Worm (Caenorhabditis elegans) whole organism, young adult: ENCODE data around the gene Y57G11C.33.

ENCODE experiments used
- T26A5.8 ChIP-seq: sonication (generic microtip); optimal IDR thresholded peaks from 2 replicates; lab custom pipeline; 2016; ENCODE audit warnings: missing genetic modification characterization, missing compliant biosample characterization
- snpc-4 ChIP-seq, 5 experiments: fragments of 150-350 bp in 1 of 5; sonication (generic microtip) in 4 of 5; optimal IDR thresholded peaks; 2 replicates each; lab custom pipeline; 2014 to 2018; ENCODE audit warnings: missing genetic modification characterization in 5 of 5, missing biosample characterization in 3 of 5, antibody characterized with exemption in 2 of 5, mild to moderate bottlenecking in 2 of 5, missing compliant biosample characterization in 2 of 5, missing genotype in 2 of 5, moderate library complexity in 2 of 5, missing genetic modification reagents in 1 of 5
- tlf-1 ChIP-seq: fragments of 200-800 bp; sonication (Bioruptor generic); optimal IDR thresholded peaks from 2 replicates; lab custom pipeline; 2018; ENCODE audit warnings: mild to moderate bottlenecking, missing genetic modification characterization, missing compliant biosample characterization

DNA sequence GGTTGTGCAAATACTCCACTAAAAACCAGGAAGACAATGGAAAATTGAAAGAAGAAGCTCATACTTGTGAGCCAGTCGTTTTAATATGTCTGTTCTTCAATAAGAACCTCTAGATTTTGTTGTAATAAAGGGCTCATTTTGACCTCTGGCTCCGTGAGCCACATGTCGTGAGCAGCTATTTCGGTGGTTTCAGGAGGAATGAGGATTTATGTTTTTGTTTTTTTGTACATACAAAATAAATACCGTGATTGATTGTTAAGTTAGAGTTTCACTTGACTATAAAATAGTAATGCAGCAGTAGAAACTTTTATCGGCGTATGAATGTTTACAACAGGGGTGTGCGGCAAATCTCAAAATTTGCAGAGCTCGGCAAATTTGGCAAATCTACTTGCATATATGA is 47.3 kb downstream of the Y57G11C.33 start, which contains the start of gene Y57G11C.40:
- TF ChIP-seq tlf-1 (GFP tag; lab: Kevin White, UChicago), result no peak
- TF ChIP-seq snpc-4 (GFP tag; optimal IDR thresholded peaks at IDR 0.05; lab: Kevin White, UChicago), result no peak
- no peak for TF ChIP-seq snpc-4 (tag; optimal IDR thresholded peaks at IDR 0.05; lab: Kevin White, UChicago)
- TF ChIP-seq T26A5.8 (tag; lab: Kevin White, UChicago), result no peak
